Worm (Caenorhabditis elegans): ENCODE measurements around the gene fbxa-94.
A peak's percentile ranks its signal among the peaks of the same experiment; 100 is the strongest.

fbxa-94 gene

ce11 chrV:15551642-15552041 lies 21.1 kb upstream of the fbxa-94 start:
- TF ChIP-seq lin-35 (GFP tag; optimal IDR thresholded peaks at IDR 0.05) (peak in 1 of 3 experiments; percentile 54), snpc-1.3 (tag; optimal IDR thresholded peaks at IDR 0.05; ENCODE audit: insufficient read depth) (peak; percentile 67), nhr-179 (tag; optimal IDR thresholded peaks at IDR 0.05) (peak; percentile 44), snpc-1.1 (tag; optimal IDR thresholded peaks at IDR 0.05; ENCODE audit: insufficient read depth) (peak; percentile 19), bed-1 (GFP tag; IDR thresholded peaks at IDR 0.05) (no peak), xnd-1 (tag; optimal IDR thresholded peaks at IDR 0.05) (no peak), ztf-22 (GFP tag; optimal IDR thresholded peaks at IDR 0.05) (peak; percentile 36), Y53G8AR.9 (GFP tag; conservative IDR thresholded peaks at IDR 0.05) (no peak), F23B12.7 (tag; optimal IDR thresholded peaks at IDR 0.05; ENCODE audit: insufficient read depth) (peak; percentile 58), attf-3 (GFP tag; conservative IDR thresholded peaks at IDR 0.05) (peak; percentile 63), athp-1 (tag; optimal IDR thresholded peaks at IDR 0.05) (peak; percentile 27), ets-4 (GFP tag; optimal IDR thresholded peaks at IDR 0.05) (peak; percentile 18), F57A8.1 (GFP tag; optimal IDR thresholded peaks at IDR 0.05) (no peak), F33H1.4 (GFP tag; IDR thresholded peaks at IDR 0.05) (peak; percentile 30; the same call in 1 of the 2 replicates), madf-3 (GFP tag; IDR thresholded peaks at IDR 0.05) (no peak), sea-2 (GFP tag; IDR thresholded peaks at IDR 0.05) (no peak), hrde-1 (tag; optimal IDR thresholded peaks at IDR 0.05; ENCODE audit: borderline replicate concordance) (peak; percentile 7), dpl-1 (GFP tag; optimal IDR thresholded peaks at IDR 0.05) (no peak), ceh-40 (GFP tag; IDR thresholded peaks at IDR 0.05) (0 out of 2 replicates have a peak, but pooled peaks have one; percentile 12), F37B4.10 (GFP tag; IDR thresholded peaks at IDR 0.05) (no peak), nhr-27 (tag; optimal IDR thresholded peaks at IDR 0.05) (no peak), bed-2 (GFP tag; IDR thresholded peaks at IDR 0.05) (no peak), efl-1 (GFP tag; optimal IDR thresholded peaks at IDR 0.05) (no peak), Y79H2A.3 (GFP tag; conservative IDR thresholded peaks at IDR 0.05) (no peak), let-526 (GFP tag; IDR thresholded peaks at IDR 0.05) (0 out of 2 replicates have a peak, but pooled peaks have one; percentile 15), mcd-1 (GFP tag; IDR thresholded peaks at IDR 0.05) (peak; percentile 63), Y53F4B.3 (GFP tag; IDR thresholded peaks at IDR 0.05) (peak; percentile 52; the same call in 1 of the 2 replicates), nfya-2 (GFP tag; IDR thresholded peaks at IDR 0.05) (no peak), chd-7 (tag; optimal IDR thresholded peaks at IDR 0.05) (peak; percentile 60), egrh-3 (GFP tag; IDR thresholded peaks at IDR 0.05) (peak; percentile 40), ztf-18 (tag; optimal IDR thresholded peaks at IDR 0.05) (peak; percentile 57), F55B11.4 (tag; optimal IDR thresholded peaks at IDR 0.05; ENCODE audit: borderline replicate concordance, insufficient read depth) (no peak), lir-1 (GFP tag; conservative IDR thresholded peaks at IDR 0.05) (no peak), aptf-3 (GFP tag; IDR thresholded peaks at IDR 0.05) (no peak), cebp-1 (GFP tag; IDR thresholded peaks at IDR 0.05) (0 out of 2 replicates have a peak, but pooled peaks have one; percentile 20), cebp-1 (tag; optimal IDR thresholded peaks at IDR 0.05) (peak; percentile 62), ztf-25 (GFP tag; IDR thresholded peaks at IDR 0.05) (peak; percentile 58; the same call in 1 of the 2 replicates), ztf-28 (GFP tag; IDR thresholded peaks at IDR 0.05) (peak; percentile 75; the same call in 1 of the 2 replicates), sdz-38 (tag; optimal IDR thresholded peaks at IDR 0.05) (no peak), F10E7.11 (tag; optimal IDR thresholded peaks at IDR 0.05) (no peak), B0336.3 (GFP tag; IDR thresholded peaks at IDR 0.05) (peak; percentile 43; the same call in 1 of the 2 replicates), lin-54 (GFP tag; optimal IDR thresholded peaks at IDR 0.05) (peak; percentile 42), fkh-3 (tag; optimal IDR thresholded peaks at IDR 0.05) (no peak), F49E8.2 (tag; optimal IDR thresholded peaks at IDR 0.05; ENCODE audit: insufficient read depth) (peak; percentile 19), lsl-1 (GFP tag; optimal IDR thresholded peaks at IDR 0.05) (peak; percentile 30), hlh-12 (tag; optimal IDR thresholded peaks at IDR 0.05) (no peak), madf-6 (GFP tag; IDR thresholded peaks at IDR 0.05) (peak; percentile 44), T07F8.4 (tag; optimal IDR thresholded peaks at IDR 0.05) (peak; percentile 56)
